Fruit fly (Drosophila melanogaster) whole organism, pupa: Measurements from ENCODE around the gene CG33159.

Experiments
- CG10348 ChIP-seq: fragments of 200-800 bp; sonication (Bioruptor generic); IDR thresholded peaks from 2 replicates; pipeline ENCODE4 v1.3.6; 2022; ENCODE audit warnings: missing biosample characterization, missing genetic modification characterization
- CG12605 ChIP-seq: fragments of 200-800 bp; sonication (Bioruptor generic); IDR thresholded peaks from 2 replicates; pipeline ENCODE4 v1.3.6; 2022; ENCODE audit warnings: missing biosample characterization, missing genetic modification characterization
- CG13204 ChIP-seq: fragments of 200-800 bp; sonication (Bioruptor generic); optimal IDR thresholded peaks from 2 replicates; lab custom pipeline; 2018; ENCODE audit warnings: missing biosample characterization, mild to moderate bottlenecking, missing genetic modification characterization, moderate library complexity
- CG14655 ChIP-seq: fragments of 200-800 bp; sonication (Bioruptor generic); optimal IDR thresholded peaks from 3 replicates; lab custom pipeline; 2017; ENCODE audit warnings: mild to moderate bottlenecking, missing biosample characterization, missing genetic modification reagents, missing genetic modification characterization
- CG15710 ChIP-seq: fragments of 200-800 bp; sonication (Bioruptor generic); optimal IDR thresholded peaks from 2 replicates; lab custom pipeline; 2018; ENCODE audit warnings: missing biosample characterization, mild to moderate bottlenecking, missing genetic modification characterization, moderate library complexity
- CG17806 ChIP-seq: fragments of 200-800 bp; sonication (Bioruptor generic); optimal IDR thresholded peaks from 2 replicates; lab custom pipeline; 2018; ENCODE audit warnings: missing biosample characterization, mild to moderate bottlenecking, missing genetic modification characterization, moderate library complexity
- CG32121 ChIP-seq: fragments of 200-800 bp; sonication (Bioruptor generic); IDR thresholded peaks from 2 replicates; pipeline ENCODE4 v1.3.6; 2022; ENCODE audit warnings: missing biosample characterization, missing genetic modification characterization
- CG34367 ChIP-seq: fragments of 200-800 bp; sonication (Bioruptor generic); optimal IDR thresholded peaks from 2 replicates; lab custom pipeline; 2018; ENCODE audit warnings: missing biosample characterization, mild to moderate bottlenecking, missing genetic modification characterization
- CG4496 ChIP-seq: fragments of 200-800 bp; sonication (Bioruptor generic); IDR thresholded peaks from 3 replicates; pipeline ENCODE4 v1.3.6; 2022; ENCODE audit warnings: missing biosample characterization, missing genetic modification characterization
- CG8159 ChIP-seq: fragments of 200-800 bp; sonication (Bioruptor generic); optimal IDR thresholded peaks from 3 replicates; lab custom pipeline; 2018; ENCODE audit warnings: missing biosample characterization, mild to moderate bottlenecking, missing genetic modification characterization, moderate library complexity
- CG8301 ChIP-seq: fragments of 200-800 bp; sonication (Bioruptor generic); optimal IDR thresholded peaks from 2 replicates; lab custom pipeline; 2018; ENCODE audit warnings: missing biosample characterization, mild to moderate bottlenecking, missing genetic modification characterization
- CG9948 ChIP-seq: fragments of 200-800 bp; sonication (Bioruptor generic); optimal IDR thresholded peaks from 2 replicates; lab custom pipeline; 2018; ENCODE audit warnings: missing biosample characterization, mild to moderate bottlenecking, missing genetic modification characterization, moderate library complexity
- D1 ChIP-seq: fragments of 200-800 bp; sonication (Bioruptor generic); optimal IDR thresholded peaks from 2 replicates; lab custom pipeline; 2018; ENCODE audit warnings: missing biosample characterization, mild to moderate bottlenecking, missing genetic modification characterization, moderate library complexity
- EcR ChIP-seq: fragments of 200-800 bp; sonication (Bioruptor generic); optimal IDR thresholded peaks from 3 replicates; lab custom pipeline; 2019; ENCODE audit warnings: missing biosample characterization, missing genetic modification characterization, mild to moderate bottlenecking, moderate library complexity, missing genetic modification reagents
- Ets98B ChIP-seq: fragments of 200-800 bp; sonication (Bioruptor generic); IDR thresholded peaks from 2 replicates; pipeline ENCODE4 v1.3.6; 2022; ENCODE audit warnings: missing biosample characterization, missing genetic modification characterization
- Pif1A ChIP-seq: fragments of 200-800 bp; sonication (Bioruptor generic); optimal IDR thresholded peaks from 3 replicates; lab custom pipeline; 2016; ENCODE audit warnings: missing biosample characterization, missing genetic modification characterization
- Pif1B ChIP-seq: fragments of 200-800 bp; sonication (Bioruptor generic); optimal IDR thresholded peaks from 3 replicates; lab custom pipeline; 2016; ENCODE audit warnings: missing biosample characterization, missing genetic modification characterization
- Snoo ChIP-seq: fragments of 200-800 bp; sonication (Bioruptor generic); optimal IDR thresholded peaks from 3 replicates; lab custom pipeline; 2017; ENCODE audit warnings: missing biosample characterization, mild to moderate bottlenecking, missing genetic modification characterization, inconsistent platforms
- fd96Ca ChIP-seq: fragments of 200-800 bp; sonication (Bioruptor generic); IDR thresholded peaks from 3 replicates; pipeline ENCODE4 v1.3.6; 2022; ENCODE audit warnings: missing biosample characterization, missing genetic modification characterization
- gl ChIP-seq: fragments of 200-800 bp; sonication (Bioruptor generic); optimal IDR thresholded peaks from 2 replicates; lab custom pipeline; 2018; ENCODE audit warnings: missing biosample characterization, mild to moderate bottlenecking, missing genetic modification characterization
- rn ChIP-seq: fragments of 200-800 bp; sonication (Bioruptor generic); IDR thresholded peaks from 2 replicates; pipeline ENCODE4 v1.3.6; 2022; ENCODE audit warnings: missing biosample characterization, missing genetic modification characterization

CG33159 gene

dm6 chr3L:3218859-3219258 lies 14.6 kb upstream of the CG33159 start, which contains the start of the genes hob and nSMase:
Gene hob, minus strand, starts transcription at chr3L:3218920.
Gene nSMase, plus strand, starts transcription at chr3L:3219156.
- TF ChIP-seq D1 (tag; lab: Kevin White, UChicago): no peak
- TF ChIP-seq CG14655 (GFP tag; lab: Kevin White, UChicago): no peak
- TF ChIP-seq CG10348: no peak
- TF ChIP-seq fd96Ca (GFP tag; lab: Robert Waterston, UW): no peak
- no peak for TF ChIP-seq Snoo (tag; lab: Kevin White, UChicago)
- no peak for TF ChIP-seq CG9948
- TF ChIP-seq CG4496: no peak
- TF ChIP-seq Pif1A (GFP tag; lab: Kevin White, UChicago): no peak
- TF ChIP-seq rn (GFP tag; lab: Robert Waterston, UW): no peak
- no peak for TF ChIP-seq CG17806 (tag; lab: Kevin White, UChicago)
- no peak for TF ChIP-seq CG34367
- TF ChIP-seq CG32121: no peak
- no peak for TF ChIP-seq CG8301 (tag; lab: Kevin White, UChicago)
- no peak for TF ChIP-seq CG13204 (GFP tag; lab: Kevin White, UChicago)

- TF ChIP-seq CG8301 (tag; lab: Kevin White, UChicago) (no peak), CG34367 (no peak), gl (tag; lab: Kevin White, UChicago) (no peak), CG17806 (tag; lab: Kevin White, UChicago) (no peak), D1 (tag; lab: Kevin White, UChicago) (no peak), CG14655 (GFP tag; lab: Kevin White, UChicago) (no peak), CG13204 (GFP tag; lab: Kevin White, UChicago) (no peak), CG12605 (no peak), Snoo (tag; lab: Kevin White, UChicago) (no peak), CG10348 (no peak), EcR (GFP tag; lab: Kevin White, UChicago) (no peak), CG4496 (no peak), Ets98B (GFP tag; lab: Robert Waterston, UW) (no peak), CG32121 (no peak), CG15710 (tag; lab: Kevin White, UChicago) (no peak), fd96Ca (GFP tag; lab: Robert Waterston, UW) (no peak), CG9948 (no peak), CG8159 (no peak), Pif1B (no peak)
These were observed 4.6 kb upstream of the CG33159 start, which contains the start of the genes CG32269 and CG32270 for dm6 chr3L:3208895-3209294. Gene CG32269, minus strand, starts transcription at chr3L:3208985. Gene CG32270, minus strand, starts transcription at chr3L:3208985.

- TF ChIP-seq Pif1A (GFP tag; lab: Kevin White, UChicago): no peak
- no peak for TF ChIP-seq rn (GFP tag; lab: Robert Waterston, UW)
- TF ChIP-seq CG9948: no peak
- no peak for TF ChIP-seq CG17806 (tag; lab: Kevin White, UChicago)
- no peak for TF ChIP-seq CG12605
- no peak for TF ChIP-seq Ets98B (GFP tag; lab: Robert Waterston, UW)
- no peak for TF ChIP-seq Snoo (tag; lab: Kevin White, UChicago)
These were observed 2.0 kb upstream of the CG33159 start, which contains the start of gene CG33160 for dm6 chr3L:3206263-3206662. Gene CG33160, minus strand, starts transcription at chr3L:3206363.

- no peak for TF ChIP-seq CG10348
- no peak for TF ChIP-seq fd96Ca (GFP tag; lab: Robert Waterston, UW)
These were observed 1.1 kb upstream of the CG33159 start, which contains the start of gene CG32277 for dm6 chr3L:3205349-3205748. Gene CG32277, minus strand, starts transcription at chr3L:3205449.

dm6 chr3L:3203062-3203461 lies 1.2 kb downstream of the CG33159 start, which contains the start of gene CG32271:
Gene CG32271, minus strand, starts transcription at chr3L:3203162.
- TF ChIP-seq CG17806 (tag; lab: Kevin White, UChicago) (no peak), fd96Ca (GFP tag; lab: Robert Waterston, UW) (no peak), CG15710 (tag; lab: Kevin White, UChicago) (no peak), Snoo (tag; lab: Kevin White, UChicago) (no peak), D1 (tag; lab: Kevin White, UChicago) (no peak), Ets98B (GFP tag; lab: Robert Waterston, UW) (no peak), rn (GFP tag; lab: Robert Waterston, UW) (no peak), Pif1B (no peak), CG32121 (no peak), CG10348 (no peak), CG8159 (no peak), CG14655 (GFP tag; lab: Kevin White, UChicago) (no peak), CG8301 (tag; lab: Kevin White, UChicago) (no peak), gl (tag; lab: Kevin White, UChicago) (no peak), CG4496 (no peak), CG9948 (no peak), CG13204 (GFP tag; lab: Kevin White, UChicago) (no peak), Pif1A (GFP tag; lab: Kevin White, UChicago) (no peak)

dm6 chr3L:3198447-3199402 lies 5.5 kb downstream of the CG33159 start, which contains the start of the genes CG32276 and gry:
Gene CG32276, minus strand, starts transcription at chr3L:3199047.
Gene gry, plus strand, starts transcription at chr3L:3199090.
- TF ChIP-seq CG4496: peak; percentile 54; the same call in 2 of the 3 replicates
- no peak for TF ChIP-seq Snoo (tag; lab: Kevin White, UChicago)
- TF ChIP-seq CG8301 (tag; lab: Kevin White, UChicago): no peak
- TF ChIP-seq fd96Ca (GFP tag; lab: Robert Waterston, UW): peak; percentile 77; the same call in 2 of the 3 replicates
- TF ChIP-seq rn (GFP tag; lab: Robert Waterston, UW): 0 out of 2 replicates have a peak, but pooled peaks have one; percentile 32
- TF ChIP-seq CG17806 (tag; lab: Kevin White, UChicago): peak; percentile 49
- TF ChIP-seq gl (tag; lab: Kevin White, UChicago): no peak
- TF ChIP-seq Pif1A (GFP tag; lab: Kevin White, UChicago): no peak
- TF ChIP-seq CG15710 (tag; lab: Kevin White, UChicago): peak; percentile 56
- no peak for TF ChIP-seq CG14655 (GFP tag; lab: Kevin White, UChicago)
- TF ChIP-seq EcR (GFP tag; lab: Kevin White, UChicago): peak; percentile 35
- TF ChIP-seq Pif1B: no peak
- TF ChIP-seq CG34367: peak; percentile 50
- TF ChIP-seq D1 (tag; lab: Kevin White, UChicago): no peak
- peak; percentile 22; the same call in 1 of the 2 replicates for TF ChIP-seq CG12605
- peak; percentile 58; the same call in 1 of the 2 replicates for TF ChIP-seq Ets98B (GFP tag; lab: Robert Waterston, UW)
- no peak for TF ChIP-seq CG8159
- TF ChIP-seq CG32121: peak; percentile 76
